Fruit fly (Drosophila melanogaster) whole organism, embryonic: Measurements from ENCODE around the gene Vps26.
A peak's percentile ranks its signal among the peaks of the same experiment; 100 is the strongest.

Source experiments
- Awh ChIP-seq: fragments of 200-800 bp; sonication (Bioruptor generic); IDR thresholded peaks from 2 replicates; pipeline ENCODE4, ENCODE4 v1.3.6; 2022; ENCODE audit warnings: missing biosample characterization, missing genetic modification characterization
- Bteb2 ChIP-seq: fragments of 200-800 bp; sonication (Bioruptor generic); optimal IDR thresholded peaks from 2 replicates; lab custom pipeline; 2016; ENCODE audit warnings: missing biosample characterization, missing genetic modification characterization
- CG10565 ChIP-seq: fragments of 200-800 bp; sonication (Bioruptor generic); optimal IDR thresholded peaks from 3 replicates; lab custom pipeline; 2016; ENCODE audit warnings: missing biosample characterization, mild to moderate bottlenecking, missing genetic modification characterization
- CG11093 ChIP-seq: fragments of 200-800 bp; sonication (Bioruptor generic); IDR thresholded peaks from 3 replicates; pipeline ENCODE4 v1.3.6; 2022; ENCODE audit warnings: missing biosample characterization, missing genetic modification characterization
- CG11247 ChIP-seq: fragments of 200-800 bp; sonication (Bioruptor generic); IDR thresholded peaks from 2 replicates; pipeline ENCODE4 v1.3.6; 2022; ENCODE audit warnings: missing biosample characterization, missing genetic modification characterization
- CG11504 ChIP-seq: fragments of 200-800 bp; sonication (Bioruptor generic); optimal IDR thresholded peaks from 3 replicates; lab custom pipeline; 2019; ENCODE audit warnings: missing biosample characterization, mild to moderate bottlenecking, missing genetic modification characterization, moderate library complexity
- CG12236 ChIP-seq: fragments of 200-800 bp; sonication (Bioruptor generic); optimal IDR thresholded peaks from 2 replicates; lab custom pipeline; 2016; ENCODE audit warnings: missing biosample characterization, missing genetic modification characterization
- CG15479 ChIP-seq: fragments of 200-800 bp; sonication (Bioruptor generic); optimal IDR thresholded peaks from 3 replicates; lab custom pipeline; 2019; ENCODE audit warnings: missing biosample characterization, mild to moderate bottlenecking, missing genetic modification characterization, moderate library complexity
- CG15514 ChIP-seq: fragments of 200-800 bp; sonication (Bioruptor generic); optimal IDR thresholded peaks from 3 replicates; lab custom pipeline; 2017; ENCODE audit warnings: missing biosample characterization, missing genetic modification characterization, mild to moderate bottlenecking, moderate library complexity, missing genetic modification reagents
- CG1603 ChIP-seq: fragments of 200-800 bp; sonication (Bioruptor generic); optimal IDR thresholded peaks from 2 replicates; lab custom pipeline; 2019; ENCODE audit warnings: missing biosample characterization, mild to moderate bottlenecking, missing genetic modification characterization, moderate library complexity
- CG17186 ChIP-seq: fragments of 200-800 bp; sonication (Bioruptor generic); optimal IDR thresholded peaks from 3 replicates; lab custom pipeline; 2017; ENCODE audit warnings: missing biosample characterization, missing genetic modification reagents, missing genetic modification characterization
- CG18599 ChIP-seq: fragments of 200-800 bp; sonication (Bioruptor generic); optimal IDR thresholded peaks from 3 replicates; lab custom pipeline; 2017; ENCODE audit warnings: missing biosample characterization, missing genetic modification characterization, mild to moderate bottlenecking, moderate library complexity, missing genetic modification reagents
- CG33213 ChIP-seq: fragments of 200-800 bp; sonication (Bioruptor generic); optimal IDR thresholded peaks from 3 replicates; lab custom pipeline; 2016; ENCODE audit warnings: missing biosample characterization, missing genetic modification characterization
- CG4282 ChIP-seq: fragments of 200-800 bp; sonication (Bioruptor generic); optimal IDR thresholded peaks from 2 replicates; lab custom pipeline; 2016; ENCODE audit warnings: missing biosample characterization, missing genetic modification characterization
- CG6689 ChIP-seq: fragments of 200-800 bp; sonication (Bioruptor generic); IDR thresholded peaks from 2 replicates; pipeline ENCODE4 v1.3.6; 2022; ENCODE audit warnings: missing biosample characterization, missing genetic modification characterization
- CG8290 ChIP-seq, 3 experiments: fragments of 200-800 bp; sonication (Bioruptor generic); optimal IDR thresholded peaks; 2 replicates each; lab custom pipeline; 2016 to 2019; ENCODE audit warnings: missing biosample characterization in 3 of 3, missing genetic modification characterization in 3 of 3, mild to moderate bottlenecking in 2 of 3, moderate library complexity in 1 of 3
- Dbx ChIP-seq: fragments of 200-800 bp; sonication (Bioruptor generic); IDR thresholded peaks from 3 replicates; pipeline ENCODE4 v1.3.6; 2022; ENCODE audit warnings: missing biosample characterization, missing genetic modification characterization
- E2f1 ChIP-seq: fragments of 200-800 bp; sonication (Bioruptor generic); IDR thresholded peaks from 2 replicates; pipeline ENCODE4 v1.3.6; 2022; ENCODE audit warnings: missing biosample characterization, missing genetic modification characterization
- Gug ChIP-seq: fragments of 200-800 bp; sonication (Bioruptor generic); IDR thresholded peaks from 4 replicates; pipeline ENCODE4 v1.3.6; 2022; ENCODE audit warnings: missing biosample characterization, missing genetic modification characterization
- Hmr ChIP-seq: fragments of 200-800 bp; sonication (Bioruptor generic); optimal IDR thresholded peaks from 3 replicates; lab custom pipeline; 2017; ENCODE audit warnings: mild to moderate bottlenecking, missing biosample characterization, missing genetic modification reagents, missing genetic modification characterization
- Hr39 ChIP-seq: fragments of >200 bp; optimal IDR thresholded peaks from 2 replicates; lab custom pipeline; 2017
- Hsf ChIP-seq: fragments of 200-800 bp; sonication (Bioruptor generic); optimal IDR thresholded peaks from 3 replicates; lab custom pipeline; 2016; ENCODE audit warnings: missing biosample characterization, missing genetic modification characterization
- Lhr ChIP-seq: fragments of 200-800 bp; sonication (Bioruptor generic); optimal IDR thresholded peaks from 3 replicates; lab custom pipeline; 2017; ENCODE audit warnings: mild to moderate bottlenecking, missing biosample characterization, missing genetic modification reagents, missing genetic modification characterization
- MBD-R2 ChIP-seq: fragments of 200-800 bp; sonication (Bioruptor generic); IDR thresholded peaks from 2 replicates; pipeline ENCODE4 v1.3.6; 2022; ENCODE audit warnings: missing biosample characterization, missing genetic modification characterization
- MTF-1 ChIP-seq: fragments of 200-800 bp; sonication (Bioruptor generic); optimal IDR thresholded peaks from 2 replicates; lab custom pipeline; 2018; ENCODE audit warnings: missing biosample characterization, mild to moderate bottlenecking, missing genetic modification characterization, borderline replicate concordance
- Mad ChIP-seq: fragments of 200-800 bp; sonication (Bioruptor generic); optimal IDR thresholded peaks from 2 replicates; lab custom pipeline; 2016; ENCODE audit warnings: missing biosample characterization, missing genetic modification characterization
- Myb ChIP-seq: fragments of 200-800 bp; sonication (Bioruptor generic); optimal IDR thresholded peaks from 2 replicates; lab custom pipeline; 2016; ENCODE audit warnings: missing biosample characterization, missing genetic modification characterization
- Opbp ChIP-seq: fragments of 200-800 bp; sonication (Bioruptor generic); IDR thresholded peaks from 3 replicates; pipeline ENCODE4 v1.3.6; 2022; ENCODE audit warnings: missing biosample characterization, missing genetic modification characterization; ENCODE audit not compliant: partially characterized antibody
- Sin3A ChIP-seq: fragments of >200 bp; optimal IDR thresholded peaks from 2 replicates; lab custom pipeline; 2018
- Sox102F ChIP-seq: fragments of 200-800 bp; sonication (Bioruptor generic); optimal IDR thresholded peaks from 2 replicates; lab custom pipeline; 2018; ENCODE audit warnings: missing biosample characterization, mild to moderate bottlenecking, missing genetic modification characterization, moderate library complexity
- Sry-β ChIP-seq: fragments of 200-800 bp; sonication (Bioruptor generic); optimal IDR thresholded peaks from 2 replicates; lab custom pipeline; 2018; ENCODE audit warnings: missing biosample characterization, mild to moderate bottlenecking, missing genetic modification characterization, moderate library complexity
- amos ChIP-seq: fragments of 200-800 bp; sonication (Bioruptor generic); IDR thresholded peaks from 2 replicates; pipeline ENCODE4 v1.3.6; 2022; ENCODE audit warnings: missing biosample characterization, missing genetic modification characterization; ENCODE audit not compliant: partially characterized antibody
- az2 ChIP-seq: fragments of 200-800 bp; sonication (Bioruptor generic); optimal IDR thresholded peaks from 3 replicates; lab custom pipeline; 2016; ENCODE audit warnings: missing biosample characterization, missing genetic modification characterization
- cas ChIP-seq: fragments of 200-800 bp; sonication (Bioruptor generic); IDR thresholded peaks from 2 replicates; pipeline ENCODE4 v1.3.6; 2022; ENCODE audit warnings: missing biosample characterization, missing genetic modification characterization
- dimm ChIP-seq: fragments of 200-800 bp; sonication (Bioruptor generic); IDR thresholded peaks from 2 replicates; pipeline ENCODE4 v1.3.6; 2022; ENCODE audit warnings: missing biosample characterization, missing genetic modification characterization
- gce ChIP-seq: fragments of 200-800 bp; sonication (Bioruptor generic); IDR thresholded peaks from 3 replicates; pipeline ENCODE4 v1.3.6; 2022; ENCODE audit warnings: missing biosample characterization, missing genetic modification characterization
- h ChIP-seq: fragments of >200 bp; optimal IDR thresholded peaks from 2 replicates; lab custom pipeline; 2017
- lov ChIP-seq, 2 experiments: fragments of 200-800 bp in 1 of 2; fragments of >200 bp in 1 of 2; sonication (Bioruptor generic) in 1 of 2; IDR thresholded peaks in 1 of 2; optimal IDR thresholded peaks in 1 of 2; 2 replicates in 1 of 2; 3 replicates in 1 of 2; pipeline versions ENCODE4 v1.3.6 to Lab custom; 2017 to 2022; ENCODE audit warnings: missing biosample characterization in 1 of 2, missing genetic modification characterization in 1 of 2
- maf-S ChIP-seq: fragments of 200-800 bp; sonication (Bioruptor generic); optimal IDR thresholded peaks from 2 replicates; lab custom pipeline; 2016; ENCODE audit warnings: missing biosample characterization, missing genetic modification characterization
- nerfin-2 ChIP-seq: fragments of 200-800 bp; sonication (Bioruptor generic); IDR thresholded peaks from 2 replicates; pipeline ENCODE4 v1.3.6; 2022; ENCODE audit warnings: missing biosample characterization, missing genetic modification characterization; ENCODE audit not compliant: partially characterized antibody
- p53 ChIP-seq: fragments of 200-800 bp; sonication (Bioruptor generic); optimal IDR thresholded peaks from 2 replicates; lab custom pipeline; 2016; ENCODE audit warnings: missing biosample characterization, missing genetic modification characterization
- pros ChIP-seq: fragments of 200-800 bp; sonication (Bioruptor generic); optimal IDR thresholded peaks from 3 replicates; lab custom pipeline; 2019; ENCODE audit warnings: missing biosample characterization, mild to moderate bottlenecking, missing genetic modification characterization, moderate library complexity
- sisA ChIP-seq: fragments of 200-800 bp; sonication (Bioruptor generic); IDR thresholded peaks from 2 replicates; pipeline ENCODE4 v1.3.6; 2022; ENCODE audit warnings: missing biosample characterization, missing genetic modification characterization
- slbo ChIP-seq: fragments of 200-800 bp; sonication (Bioruptor generic); IDR thresholded peaks from 2 replicates; pipeline ENCODE4 v1.3.6; 2022; ENCODE audit warnings: missing biosample characterization, missing genetic modification characterization
- stc ChIP-seq: fragments of 200-800 bp; sonication (Bioruptor generic); IDR thresholded peaks from 2 replicates; pipeline ENCODE4 v1.3.6; 2022; ENCODE audit warnings: missing biosample characterization, missing genetic modification characterization
- tna ChIP-seq: fragments of 200-800 bp; sonication (Bioruptor generic); IDR thresholded peaks from 2 replicates; pipeline ENCODE4 v1.3.6; 2022; ENCODE audit warnings: missing biosample characterization, missing genetic modification characterization; ENCODE audit not compliant: partially characterized antibody
- zen ChIP-seq: fragments of 200-800 bp; sonication (Bioruptor generic); optimal IDR thresholded peaks from 3 replicates; lab custom pipeline; 2018; ENCODE audit warnings: missing biosample characterization, mild to moderate bottlenecking, missing genetic modification characterization, moderate library complexity
- zfh1 ChIP-seq: fragments of 200-800 bp; sonication (Bioruptor generic); IDR thresholded peaks from 3 replicates; pipeline ENCODE4 v1.3.6; 2022; ENCODE audit warnings: missing biosample characterization, missing genetic modification characterization

The Vps26 gene

dm6 chrX:1900123-1900818 lies 26.6 kb downstream of the Vps26 start, which contains the start of gene arm (continued):
- TF ChIP-seq CG15479 (GFP tag; lab: Kevin White, UChicago) = no peak
- peak; percentile 26; the same call in 1 of the 2 replicates for TF ChIP-seq amos (GFP tag; lab: Robert Waterston, UW)
- no peak for TF ChIP-seq zfh1
- TF ChIP-seq, all 482 proteins: peak for 38

DNA sequence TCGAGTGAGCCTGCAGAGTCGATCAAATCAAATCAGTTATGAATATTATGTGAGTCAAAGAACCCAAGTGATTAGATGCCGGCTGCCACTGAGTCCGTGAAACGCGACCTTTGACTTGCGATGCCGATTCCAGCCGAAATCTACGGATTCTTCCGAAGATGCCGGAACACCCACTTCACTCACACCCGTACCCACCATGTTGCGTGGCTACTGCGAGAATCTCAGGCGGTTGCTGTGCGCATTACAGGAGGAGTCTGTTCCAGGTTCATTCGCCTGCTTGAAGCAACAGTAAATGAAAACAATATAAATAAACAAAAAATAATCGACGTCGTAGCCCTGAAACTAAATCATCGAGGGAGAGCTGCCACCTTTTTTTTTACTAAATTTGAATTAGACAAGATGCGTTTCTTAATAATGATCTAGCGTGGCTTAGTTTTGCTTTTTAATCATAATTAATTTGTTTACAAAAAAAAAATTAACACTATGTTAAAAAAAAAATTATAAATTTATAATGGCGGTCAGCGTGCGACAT lies 28.0 kb downstream of the Vps26 start, which contains the start of gene Ldaf1:
TSS of gene Ldaf1 (minus strand) at position 307 of the 532 bp plus-strand sequence.
- no peak for TF ChIP-seq Opbp (GFP tag; lab: Robert Waterston, UW)
- TF ChIP-seq sisA (GFP tag; lab: Robert Waterston, UW) = no peak
- peak; percentile 6 for TF ChIP-seq zen
- no peak for TF ChIP-seq p53 (GFP tag; lab: Kevin White, UChicago)
- no peak for TF ChIP-seq cas (GFP tag; lab: Robert Waterston, UW)
- no peak for TF ChIP-seq CG33213 (GFP tag; lab: Kevin White, UChicago)
- TF ChIP-seq CG10565 = no peak
- no peak for TF ChIP-seq Gug (GFP tag; lab: Robert Waterston, UW)
- TF ChIP-seq Myb = peak; percentile 55
- TF ChIP-seq CG11093 (GFP tag; lab: Robert Waterston, UW) = no peak
- TF ChIP-seq tna (GFP tag; lab: Robert Waterston, UW) = no peak
- TF ChIP-seq dimm (GFP tag; lab: Robert Waterston, UW) = no peak
- TF ChIP-seq nerfin-2 (GFP tag; lab: Robert Waterston, UW) = no peak
- no peak for TF ChIP-seq Mad
- no peak for TF ChIP-seq slbo
- no peak for TF ChIP-seq gce (GFP tag; lab: Robert Waterston, UW)
- no peak for TF ChIP-seq CG8290 (GFP tag; optimal IDR thresholded peaks at IDR 0.05; lab: Kevin White, UChicago)
- peak in 1 of 2 experiments; percentile 5 for TF ChIP-seq CG8290 (tag; optimal IDR thresholded peaks at IDR 0.05; lab: Kevin White, UChicago)
- TF ChIP-seq CG11247 (GFP tag; lab: Robert Waterston, UW) = no peak
- TF ChIP-seq Hsf = no peak
- no peak for TF ChIP-seq pros (GFP tag; lab: Kevin White, UChicago)
- TF ChIP-seq CG18599 (GFP tag; lab: Kevin White, UChicago) = no peak
- no peak for TF ChIP-seq Bteb2 (GFP tag; lab: Kevin White, UChicago)
- TF ChIP-seq stc = no peak
- no peak for TF ChIP-seq CG4282
- no peak for TF ChIP-seq Sry-β (GFP tag; lab: Kevin White, UChicago)
- TF ChIP-seq az2 (GFP tag; lab: Kevin White, UChicago) = no peak
- no peak for TF ChIP-seq Hr39 (lab: Kevin White, UChicago)
- no peak for TF ChIP-seq CG17186 (GFP tag; lab: Kevin White, UChicago)
- TF ChIP-seq Hmr (GFP tag; lab: Kevin White, UChicago) = no peak
- TF ChIP-seq Lhr = no peak
- TF ChIP-seq CG12236 = no peak
- no peak for TF ChIP-seq CG11504 (tag; lab: Kevin White, UChicago)
- TF ChIP-seq Awh (GFP tag; lab: Robert Waterston, UW) = no peak
- peak; percentile 69 for TF ChIP-seq CG15514 (GFP tag; lab: Kevin White, UChicago)
- TF ChIP-seq Sin3A (lab: Kevin White, UChicago) = no peak
- TF ChIP-seq lov (optimal IDR thresholded peaks at IDR 0.05; lab: Kevin White, UChicago) = no peak
- no peak for TF ChIP-seq lov (GFP tag; IDR thresholded peaks at IDR 0.05; lab: Robert Waterston, UW)
- no peak for TF ChIP-seq MTF-1 (GFP tag; lab: Kevin White, UChicago)
- TF ChIP-seq h (lab: Kevin White, UChicago) = no peak
- no peak for TF ChIP-seq maf-S (GFP tag; lab: Kevin White, UChicago)
- peak; percentile 65 for TF ChIP-seq MBD-R2 (GFP tag; lab: Robert Waterston, UW)
- peak; percentile 21 for TF ChIP-seq CG1603 (tag; lab: Kevin White, UChicago)
- no peak for TF ChIP-seq E2f1 (GFP tag; lab: Robert Waterston, UW)
- TF ChIP-seq Sox102F (GFP tag; lab: Kevin White, UChicago) = no peak
- TF ChIP-seq Dbx (GFP tag; lab: Robert Waterston, UW) = no peak
- TF ChIP-seq CG6689 (GFP tag; lab: Robert Waterston, UW) = no peak
